Worm (Caenorhabditis elegans) whole organism, mixed stage, embryonic: Measurements from ENCODE around the gene Y57A10C.1.

Experiments used
- M03D4.4 ChIP-seq: sonication (generic microtip); optimal IDR thresholded peaks from 2 replicates; lab custom pipeline; 2017; ENCODE audit warnings: mild to moderate bottlenecking, missing genetic modification characterization, missing compliant biosample characterization
- bed-3 ChIP-seq: fragments of 200-800 bp; sonication (Bioruptor generic); optimal IDR thresholded peaks from 3 replicates; lab custom pipeline; 2018; ENCODE audit warnings: mild to moderate bottlenecking, missing genetic modification characterization, moderate library complexity, missing compliant biosample characterization
- blmp-1 ChIP-seq: fragments of 150-350 bp; optimal IDR thresholded peaks from 2 replicates; lab custom pipeline; 2014; ENCODE audit warnings: missing biosample characterization, missing genetic modification characterization
- ceh-39 ChIP-seq: fragments of 150-350 bp; optimal IDR thresholded peaks from 2 replicates; lab custom pipeline; 2014; ENCODE audit warnings: missing biosample characterization, missing genetic modification characterization
- ceh-83 ChIP-seq: fragments of 200-800 bp; sonication (Bioruptor generic); optimal IDR thresholded peaks from 2 replicates; lab custom pipeline; 2018; ENCODE audit warnings: mild to moderate bottlenecking, missing genetic modification characterization, missing compliant biosample characterization
- ces-1 ChIP-seq: fragments of 150-350 bp; optimal IDR thresholded peaks from 2 replicates; lab custom pipeline; 2014; ENCODE audit warnings: missing biosample characterization, missing genetic modification reagents, missing genetic modification characterization
- cnd-1 ChIP-seq: fragments of 200-800 bp; sonication (Bioruptor generic); optimal IDR thresholded peaks from 2 replicates; lab custom pipeline; 2018; ENCODE audit warnings: mild to moderate bottlenecking, missing genetic modification characterization, missing compliant biosample characterization
- drap-1 ChIP-seq: fragments of 200-800 bp; sonication (Bioruptor generic); optimal IDR thresholded peaks from 3 replicates; lab custom pipeline; 2018; ENCODE audit warnings: mild to moderate bottlenecking, missing genetic modification characterization, missing compliant biosample characterization
- elt-3 ChIP-seq: fragments of 150-350 bp; optimal IDR thresholded peaks from 2 replicates; lab custom pipeline; 2014; ENCODE audit warnings: missing biosample characterization, missing genetic modification characterization
- ham-2 ChIP-seq: fragments of 200-800 bp; sonication (Bioruptor generic); optimal IDR thresholded peaks from 2 replicates; lab custom pipeline; 2018; ENCODE audit warnings: mild to moderate bottlenecking, missing genetic modification characterization, missing compliant biosample characterization
- hlh-1 ChIP-seq: fragments of 150-350 bp; optimal IDR thresholded peaks from 2 replicates; lab custom pipeline; 2014; ENCODE audit warnings: missing biosample characterization, missing genetic modification reagents, missing genetic modification characterization
- lin-13 ChIP-seq: fragments of 150-350 bp; optimal IDR thresholded peaks from 2 replicates; lab custom pipeline; 2014; ENCODE audit warnings: missing biosample characterization, missing genetic modification characterization
- lin-32 ChIP-seq: fragments of 200-800 bp; sonication (Bioruptor generic); optimal IDR thresholded peaks from 2 replicates; lab custom pipeline; 2018; ENCODE audit warnings: mild to moderate bottlenecking, missing genetic modification characterization, missing compliant biosample characterization
- mab-5 ChIP-seq: fragments of 150-350 bp; optimal IDR thresholded peaks from 2 replicates; lab custom pipeline; 2014; ENCODE audit warnings: missing biosample characterization, missing genetic modification characterization
- mep-1 ChIP-seq: fragments of 150-350 bp; optimal IDR thresholded peaks from 2 replicates; lab custom pipeline; 2017; ENCODE audit warnings: missing biosample characterization, missing genetic modification reagents, missing genetic modification characterization, inconsistent platforms
- mls-2 ChIP-seq: sonication (generic microtip); optimal IDR thresholded peaks from 2 replicates; lab custom pipeline; 2016; ENCODE audit warnings: mild to moderate bottlenecking, missing genetic modification characterization, moderate library complexity, missing compliant biosample characterization
- nhr-12 ChIP-seq: fragments of 150-350 bp; optimal IDR thresholded peaks from 2 replicates; lab custom pipeline; 2014; ENCODE audit warnings: missing biosample characterization, missing genetic modification characterization
- nhr-2 ChIP-seq: fragments of 150-350 bp; optimal IDR thresholded peaks from 2 replicates; lab custom pipeline; 2014; ENCODE audit warnings: missing biosample characterization, missing genetic modification characterization
- nhr-237 ChIP-seq: fragments of 150-350 bp; optimal IDR thresholded peaks from 2 replicates; lab custom pipeline; 2014; ENCODE audit warnings: missing biosample characterization, missing genetic modification characterization
- nhr-28 ChIP-seq: fragments of 150-350 bp; optimal IDR thresholded peaks from 2 replicates; lab custom pipeline; 2014; ENCODE audit warnings: missing biosample characterization, missing genetic modification characterization
- nhr-76 ChIP-seq: sonication (generic microtip); optimal IDR thresholded peaks from 2 replicates; lab custom pipeline; 2017; ENCODE audit warnings: missing biosample characterization, missing genetic modification characterization
- pha-4 ChIP-seq: fragments of 150-350 bp; optimal IDR thresholded peaks from 2 replicates; lab custom pipeline; 2018; ENCODE audit warnings: missing biosample characterization, missing genetic modification reagents, missing genetic modification characterization
- sem-2 ChIP-seq: fragments of 200-800 bp; sonication (Bioruptor generic); optimal IDR thresholded peaks from 2 replicates; lab custom pipeline; 2018; ENCODE audit warnings: mild to moderate bottlenecking, missing genetic modification characterization, missing compliant biosample characterization
- sptf-1 ChIP-seq: sonication (generic microtip); optimal IDR thresholded peaks from 2 replicates; lab custom pipeline; 2017; ENCODE audit warnings: mild to moderate bottlenecking, missing genetic modification characterization, moderate library complexity, missing compliant biosample characterization
- unc-39 ChIP-seq: fragments of 150-350 bp; optimal IDR thresholded peaks from 2 replicates; lab custom pipeline; 2014; ENCODE audit warnings: missing biosample characterization, missing genetic modification characterization
- zip-8 ChIP-seq: fragments of 150-350 bp; optimal IDR thresholded peaks from 2 replicates; lab custom pipeline; 2014; ENCODE audit warnings: missing biosample characterization, missing genetic modification characterization
- ztf-11 ChIP-seq: fragments of 150-350 bp; optimal IDR thresholded peaks from 2 replicates; lab custom pipeline; 2014; ENCODE audit warnings: missing biosample characterization, missing genetic modification characterization

Y57A10C.1 gene

ce11 chrII:12382625-12383562 is 29.4 kb downstream of the Y57A10C.1 start, which contains the start of gene btb-14:
Gene btb-14 (plus strand): TSS chrII:12383463.
- TF ChIP-seq hlh-1 (peak; percentile 0), unc-39 (tag; lab: Kevin White, UChicago) (peak; percentile 23), nhr-237 (no peak), pha-4 (no peak), nhr-12 (tag; lab: Kevin White, UChicago) (no peak), ztf-11 (tag; lab: Kevin White, UChicago) (no peak)
- TF ChIP-seq, all 35 proteins: peak for 2

- TF ChIP-seq ham-2 (GFP tag; lab: Kevin White, UChicago) (peak; percentile 12), cnd-1 (tag; lab: Kevin White, UChicago) (no peak)
Observed at ce11 chrII:12380888-12381287, 31.4 kb downstream of the Y57A10C.1 start.

ce11 chrII:12379430-12379829 is 32.9 kb downstream of the Y57A10C.1 start, which contains the start of gene marc-5:
Gene marc-5 (minus strand): TSS chrII:12379530.
- TF ChIP-seq zip-8 (tag; lab: Kevin White, UChicago) (no peak), nhr-2 (no peak), nhr-237 (no peak), drap-1 (GFP tag; lab: Kevin White, UChicago) (no peak), ces-1 (GFP tag; lab: Kevin White, UChicago) (no peak), sem-2 (no peak), sptf-1 (tag; lab: Kevin White, UChicago) (no peak), unc-39 (tag; lab: Kevin White, UChicago) (no peak), nhr-76 (tag; lab: Kevin White, UChicago) (no peak)

- TF ChIP-seq M03D4.4 (tag; lab: Kevin White, UChicago) (no peak), mab-5 (tag; lab: Kevin White, UChicago) (no peak), nhr-2 (no peak), cnd-1 (tag; lab: Kevin White, UChicago) (no peak), elt-3 (no peak), mls-2 (tag; lab: Kevin White, UChicago) (no peak), ceh-83 (GFP tag; lab: Kevin White, UChicago) (no peak), bed-3 (no peak), nhr-28 (tag; lab: Kevin White, UChicago) (no peak), nhr-12 (tag; lab: Kevin White, UChicago) (no peak), blmp-1 (tag; lab: Kevin White, UChicago) (no peak), drap-1 (GFP tag; lab: Kevin White, UChicago) (no peak), mep-1 (tag; lab: Kevin White, UChicago) (no peak), pha-4 (no peak), ces-1 (GFP tag; lab: Kevin White, UChicago) (no peak)
Observed at ce11 chrII:12378793-12379192, 33.5 kb downstream of the Y57A10C.1 start.

- TF ChIP-seq ces-1 (GFP tag; lab: Kevin White, UChicago) (peak; percentile 64), ztf-11 (tag; lab: Kevin White, UChicago) (no peak)
Observed at ce11 chrII:12373921-12374320, 38.4 kb downstream of the Y57A10C.1 start.

ce11 chrII:12369202-12369601 is 43.1 kb downstream of the Y57A10C.1 start:
- TF ChIP-seq ces-1 (GFP tag; lab: Kevin White, UChicago) (no peak), lin-32 (GFP tag; lab: Kevin White, UChicago) (no peak), nhr-76 (tag; lab: Kevin White, UChicago) (no peak), lin-13 (tag; lab: Kevin White, UChicago) (no peak), sptf-1 (tag; lab: Kevin White, UChicago) (no peak), ceh-39 (tag; lab: Kevin White, UChicago) (no peak), ham-2 (GFP tag; lab: Kevin White, UChicago) (no peak), blmp-1 (tag; lab: Kevin White, UChicago) (no peak), pha-4 (no peak), ceh-83 (GFP tag; lab: Kevin White, UChicago) (no peak), unc-39 (tag; lab: Kevin White, UChicago) (no peak)
